Worm (Caenorhabditis elegans): ENCODE data around the gene ins-10.
A peak's percentile ranks its signal among the peaks of the same experiment; 100 is the strongest.

ins-10 gene

DNA sequence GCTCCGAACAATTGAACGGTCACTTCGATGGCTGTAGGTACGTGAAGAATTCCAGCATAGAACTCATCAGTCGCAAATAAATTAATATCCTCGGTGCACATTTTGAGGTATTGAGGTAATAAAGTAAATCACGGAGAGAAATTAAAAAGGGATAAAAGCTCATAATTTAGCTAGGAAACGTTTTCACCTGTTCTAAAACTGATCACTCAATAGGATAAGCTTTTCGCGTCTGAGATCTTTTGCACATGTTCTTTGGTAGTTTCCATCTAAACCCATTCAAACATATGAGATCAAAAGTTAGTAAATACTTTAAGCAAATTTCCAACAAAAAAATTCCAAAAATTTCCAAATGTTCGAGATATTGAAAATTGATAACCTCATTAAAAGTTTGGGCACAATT lies 16.3 kb upstream of the ins-10 start, which contains the start of gene srh-308:
TSS of gene srh-308 (minus strand) at position 101 of the 400 bp plus-strand sequence.
- no peak for TF ChIP-seq sea-1 (GFP tag; conservative IDR thresholded peaks at IDR 0.05)
- no peak for TF ChIP-seq ama-1 (optimal IDR thresholded peaks at IDR 0.05)

- TF ChIP-seq hmg-4 (GFP tag; optimal IDR thresholded peaks at IDR 0.05) (no peak), B0310.2 (tag; optimal IDR thresholded peaks at IDR 0.05) (no peak), flt-1 (GFP tag; IDR thresholded peaks at IDR 0.05) (no peak), ama-1 (optimal IDR thresholded peaks at IDR 0.05) (no peak), tbx-11 (GFP tag; IDR thresholded peaks at IDR 0.05) (no peak), pes-1 (GFP tag; IDR thresholded peaks at IDR 0.05) (no peak), aly-1 (tag; optimal IDR thresholded peaks at IDR 0.05) (no peak), ets-7 (tag; optimal IDR thresholded peaks at IDR 0.05) (no peak), ceh-13 (GFP tag; optimal IDR thresholded peaks at IDR 0.05) (no peak), F13C5.2 (tag; optimal IDR thresholded peaks at IDR 0.05) (no peak), tbx-37 (GFP tag; conservative IDR thresholded peaks at IDR 0.05) (no peak), scrt-1 (GFP tag; IDR thresholded peaks at IDR 0.05) (no peak), sea-1 (GFP tag; conservative IDR thresholded peaks at IDR 0.05) (no peak), tra-4 (tag; optimal IDR thresholded peaks at IDR 0.05) (no peak), ceh-36 (tag; optimal IDR thresholded peaks at IDR 0.05) (no peak), hmbx-1 (tag; optimal IDR thresholded peaks at IDR 0.05) (no peak)
These were observed 15.1 kb upstream of the ins-10 start, which contains the start of the genes mtl-2 and T08G5.1 for ce11 chrV:14018640-14019039. TSS of gene mtl-2 (minus strand) at chrV:14018673. TSS of gene T08G5.1 (plus strand) at chrV:14018766.

ce11 chrV:14023074-14023473 lies 10.7 kb upstream of the ins-10 start, which contains the start of gene T08G5.15:
TSS of gene T08G5.15 (minus strand) at chrV:14023174.
- TF ChIP-seq ets-7 (tag; optimal IDR thresholded peaks at IDR 0.05) (no peak), ama-1 (optimal IDR thresholded peaks at IDR 0.05) (no peak), sea-1 (GFP tag; conservative IDR thresholded peaks at IDR 0.05) (no peak), hmg-4 (GFP tag; optimal IDR thresholded peaks at IDR 0.05) (no peak), tbx-11 (GFP tag; IDR thresholded peaks at IDR 0.05) (no peak), tbx-37 (GFP tag; conservative IDR thresholded peaks at IDR 0.05) (no peak), aly-1 (tag; optimal IDR thresholded peaks at IDR 0.05) (no peak), flt-1 (GFP tag; IDR thresholded peaks at IDR 0.05) (no peak), tra-4 (tag; optimal IDR thresholded peaks at IDR 0.05) (no peak), hnd-1 (tag; optimal IDR thresholded peaks at IDR 0.05) (no peak), pes-1 (GFP tag; IDR thresholded peaks at IDR 0.05) (no peak), B0310.2 (tag; optimal IDR thresholded peaks at IDR 0.05) (no peak), hmbx-1 (tag; optimal IDR thresholded peaks at IDR 0.05) (no peak), ceh-13 (GFP tag; optimal IDR thresholded peaks at IDR 0.05) (no peak), scrt-1 (GFP tag; IDR thresholded peaks at IDR 0.05) (no peak), F13C5.2 (tag; optimal IDR thresholded peaks at IDR 0.05) (no peak), ceh-36 (tag; optimal IDR thresholded peaks at IDR 0.05) (no peak)

- no peak for TF ChIP-seq tbx-37 (GFP tag; conservative IDR thresholded peaks at IDR 0.05)
- no peak for TF ChIP-seq ceh-36 (tag; optimal IDR thresholded peaks at IDR 0.05)
- no peak for TF ChIP-seq ceh-13 (GFP tag; optimal IDR thresholded peaks at IDR 0.05)
- TF ChIP-seq aly-1 (tag; optimal IDR thresholded peaks at IDR 0.05) = no peak
- TF ChIP-seq B0310.2 (tag; optimal IDR thresholded peaks at IDR 0.05) = no peak
- TF ChIP-seq hnd-1 (tag; optimal IDR thresholded peaks at IDR 0.05) = no peak
- no peak for TF ChIP-seq hmbx-1 (tag; optimal IDR thresholded peaks at IDR 0.05)
- no peak for TF ChIP-seq ets-7 (tag; optimal IDR thresholded peaks at IDR 0.05)
- TF ChIP-seq tra-4 (tag; optimal IDR thresholded peaks at IDR 0.05) = no peak
- no peak for TF ChIP-seq pes-1 (GFP tag; IDR thresholded peaks at IDR 0.05)
- TF ChIP-seq hmg-4 (GFP tag; optimal IDR thresholded peaks at IDR 0.05) = no peak
- TF ChIP-seq scrt-1 (GFP tag; IDR thresholded peaks at IDR 0.05) = no peak
- TF ChIP-seq tbx-11 (GFP tag; IDR thresholded peaks at IDR 0.05) = no peak
- no peak for TF ChIP-seq flt-1 (GFP tag; IDR thresholded peaks at IDR 0.05)
These were observed 7.6 kb upstream of the ins-10 start, which contains the start of gene T08G5.2 for ce11 chrV:14026194-14026593. TSS of gene T08G5.2 (minus strand) at chrV:14026294.

DNA sequence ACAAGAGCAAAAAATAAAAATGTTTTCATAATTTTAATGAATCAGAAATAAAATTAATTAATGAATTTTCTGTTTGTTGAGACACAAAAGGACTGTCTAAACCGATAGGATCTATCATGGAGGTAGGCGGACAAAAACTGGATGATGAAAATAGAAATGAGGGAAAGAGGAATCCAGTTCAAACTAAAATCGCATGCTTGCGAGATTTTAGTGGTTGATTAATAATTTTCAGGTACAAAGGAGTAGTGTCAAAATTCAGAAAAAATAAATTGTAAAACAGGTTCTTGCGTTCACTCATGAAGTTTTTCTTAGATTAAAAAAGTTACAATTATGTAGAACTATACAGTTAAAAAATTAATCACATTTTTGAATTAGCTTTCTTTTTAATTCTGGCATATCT lies 6.4 kb upstream of the ins-10 start, which contains the start of gene T08G5.3:
TSS of gene T08G5.3 (minus strand) at position 101 of the 400 bp plus-strand sequence.
- no peak for TF ChIP-seq F13C5.2 (tag; optimal IDR thresholded peaks at IDR 0.05)
- TF ChIP-seq ceh-36 (tag; optimal IDR thresholded peaks at IDR 0.05) = no peak
- TF ChIP-seq ama-1 (optimal IDR thresholded peaks at IDR 0.05) = no peak
- TF ChIP-seq hnd-1 (tag; optimal IDR thresholded peaks at IDR 0.05) = no peak
- no peak for TF ChIP-seq tbx-37 (GFP tag; conservative IDR thresholded peaks at IDR 0.05)
- TF ChIP-seq aly-1 (tag; optimal IDR thresholded peaks at IDR 0.05) = no peak
- no peak for TF ChIP-seq scrt-1 (GFP tag; IDR thresholded peaks at IDR 0.05)
- TF ChIP-seq pes-1 (GFP tag; IDR thresholded peaks at IDR 0.05) = no peak
- no peak for TF ChIP-seq tbx-11 (GFP tag; IDR thresholded peaks at IDR 0.05)
- no peak for TF ChIP-seq ceh-13 (GFP tag; optimal IDR thresholded peaks at IDR 0.05)
- TF ChIP-seq hmbx-1 (tag; optimal IDR thresholded peaks at IDR 0.05) = no peak
- TF ChIP-seq B0310.2 (tag; optimal IDR thresholded peaks at IDR 0.05) = no peak
- no peak for TF ChIP-seq flt-1 (GFP tag; IDR thresholded peaks at IDR 0.05)
- TF ChIP-seq hmg-4 (GFP tag; optimal IDR thresholded peaks at IDR 0.05) = no peak
- no peak for TF ChIP-seq ets-7 (tag; optimal IDR thresholded peaks at IDR 0.05)
- no peak for TF ChIP-seq sea-1 (GFP tag; conservative IDR thresholded peaks at IDR 0.05)
- TF ChIP-seq tra-4 (tag; optimal IDR thresholded peaks at IDR 0.05) = no peak

DNA sequence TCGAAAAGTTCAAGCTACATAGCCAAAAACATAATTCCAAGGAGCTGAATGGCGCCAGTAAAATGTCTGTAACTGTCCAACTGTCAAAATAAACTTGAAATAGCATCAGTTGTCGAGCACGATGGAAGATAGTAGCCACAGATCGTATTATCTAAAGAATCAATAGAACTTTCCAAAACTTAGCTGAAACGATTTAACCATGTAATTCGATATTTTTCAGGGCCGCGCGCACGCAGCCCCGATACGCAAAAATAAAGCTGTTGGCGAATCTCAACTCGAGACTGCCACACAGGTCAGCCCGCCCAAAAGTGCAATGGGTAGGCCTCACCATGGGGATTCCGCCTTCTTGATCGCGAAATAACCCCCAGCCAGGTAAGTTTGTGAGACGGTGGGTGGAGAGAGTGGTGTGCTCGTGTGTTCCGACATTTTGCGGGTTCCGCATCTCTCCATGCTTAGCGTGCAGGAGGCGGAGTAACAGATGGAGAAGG lies 5.4 kb upstream of the ins-10 start:
- TF ChIP-seq pes-1 (GFP tag; IDR thresholded peaks at IDR 0.05) (no peak), tbx-11 (GFP tag; IDR thresholded peaks at IDR 0.05) (0 out of 2 replicates have a peak, but pooled peaks have one; percentile 32), scrt-1 (GFP tag; IDR thresholded peaks at IDR 0.05) (no peak), tbx-37 (GFP tag; conservative IDR thresholded peaks at IDR 0.05) (no peak), ama-1 (optimal IDR thresholded peaks at IDR 0.05) (peak; percentile 86), F13C5.2 (tag; optimal IDR thresholded peaks at IDR 0.05) (no peak), flt-1 (GFP tag; IDR thresholded peaks at IDR 0.05) (no peak), hmg-4 (GFP tag; optimal IDR thresholded peaks at IDR 0.05) (peak; percentile 41), aly-1 (tag; optimal IDR thresholded peaks at IDR 0.05) (peak; percentile 36), hnd-1 (tag; optimal IDR thresholded peaks at IDR 0.05) (no peak), hmbx-1 (tag; optimal IDR thresholded peaks at IDR 0.05) (no peak), ceh-13 (GFP tag; optimal IDR thresholded peaks at IDR 0.05) (no peak), sea-1 (GFP tag; conservative IDR thresholded peaks at IDR 0.05) (peak; percentile 72; the same call in 1 of the 2 replicates), B0310.2 (tag; optimal IDR thresholded peaks at IDR 0.05) (peak; percentile 2), ceh-36 (tag; optimal IDR thresholded peaks at IDR 0.05) (no peak), ets-7 (tag; optimal IDR thresholded peaks at IDR 0.05) (no peak), tra-4 (tag; optimal IDR thresholded peaks at IDR 0.05) (no peak)

Data from whole organism, early embryonic.